Worm (Caenorhabditis elegans) whole organism, young adult: ENCODE measurements around the gene K08D8.5.

Experiments used
- F39B2.1 ChIP-seq: fragments of 200-800 bp; sonication (Bioruptor generic); IDR thresholded peaks from 2 replicates; pipeline ENCODE4 v1.3.6; 2022; ENCODE audit warnings: missing genetic modification reagents, missing genetic modification characterization, missing compliant biosample characterization
- Y53G8AR.9 ChIP-seq: fragments of 200-800 bp; sonication (Bioruptor generic); conservative IDR thresholded peaks from 2 replicates; pipeline ENCODE4 v1.3.6; 2022; ENCODE audit warnings: missing genetic modification reagents, missing genetic modification characterization, missing compliant biosample characterization
- ama-1 ChIP-seq, 3 experiments: fragments of 150-350 bp in 1 of 3; sonication (generic microtip) in 2 of 3; optimal IDR thresholded peaks; 2 replicates each; lab custom pipeline; 2014 to 2018; ENCODE audit warnings: missing biosample characterization in 2 of 3, missing genetic modification characterization in 2 of 3, missing genetic modification reagents in 2 of 3
- ceh-100 ChIP-seq: fragments of 200-800 bp; sonication (Bioruptor generic); IDR thresholded peaks from 2 replicates; pipeline ENCODE4 v1.3.6; 2022; ENCODE audit warnings: missing genetic modification reagents, missing genetic modification characterization, missing compliant biosample characterization
- dox-1 ChIP-seq: fragments of 200-800 bp; sonication (Bioruptor generic); IDR thresholded peaks from 2 replicates; pipeline ENCODE4 v1.3.6; 2022; ENCODE audit warnings: missing genetic modification reagents, missing genetic modification characterization, missing compliant biosample characterization
- ets-4 ChIP-seq: fragments of 200-800 bp; sonication (Bioruptor generic); optimal IDR thresholded peaks from 2 replicates; lab custom pipeline; 2018; ENCODE audit warnings: mild to moderate bottlenecking, missing genetic modification characterization, missing compliant biosample characterization
- madf-10 ChIP-seq: sonication (generic microtip); optimal IDR thresholded peaks from 2 replicates; lab custom pipeline; 2016; ENCODE audit warnings: mild to moderate bottlenecking, missing genetic modification characterization, missing compliant biosample characterization
- snpc-4 ChIP-seq, 5 experiments: fragments of 150-350 bp in 1 of 5; sonication (generic microtip) in 4 of 5; optimal IDR thresholded peaks; 2 replicates each; lab custom pipeline; 2014 to 2018; ENCODE audit warnings: missing genetic modification characterization in 5 of 5, missing biosample characterization in 3 of 5, antibody characterized with exemption in 2 of 5, mild to moderate bottlenecking in 2 of 5, missing compliant biosample characterization in 2 of 5, missing genotype in 2 of 5, moderate library complexity in 2 of 5, missing genetic modification reagents in 1 of 5
- tbx-9 ChIP-seq: sonication (generic microtip); optimal IDR thresholded peaks from 2 replicates; lab custom pipeline; 2016; ENCODE audit warnings: borderline replicate concordance, missing genetic modification characterization, inconsistent platforms, missing compliant biosample characterization
- ztf-6 ChIP-seq: fragments of 200-800 bp; sonication (Bioruptor generic); IDR thresholded peaks from 2 replicates; pipeline ENCODE4 v1.3.6; 2022; ENCODE audit warnings: missing genetic modification reagents, missing genetic modification characterization, missing compliant biosample characterization

DNA sequence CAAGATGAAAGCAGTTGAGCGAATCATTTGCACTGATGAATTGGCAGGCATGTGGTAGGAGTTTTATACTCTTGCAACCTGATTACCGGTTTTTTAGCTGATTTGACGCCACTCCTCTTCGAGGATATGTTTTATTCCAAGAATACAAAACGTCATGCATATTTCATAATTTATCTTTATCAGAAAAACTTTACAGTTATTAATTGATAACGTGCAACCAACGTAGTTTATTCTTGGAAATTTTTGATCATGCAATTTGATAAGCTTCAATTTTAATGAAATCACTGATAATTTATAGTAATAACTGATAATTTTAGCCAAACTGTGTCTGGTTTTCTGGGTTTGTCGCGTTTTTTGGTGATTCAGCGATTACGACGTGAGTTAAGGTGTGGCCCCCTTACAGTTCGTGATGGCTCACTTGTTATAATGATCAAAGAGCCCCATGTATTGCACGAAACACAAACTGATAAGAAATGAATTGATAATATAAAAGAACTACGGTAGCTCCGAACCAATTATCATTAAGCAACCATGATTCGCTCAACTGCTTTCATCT lies 24.4 kb upstream of the K08D8.5 start, which contains the start of the genes cld-1 and dod-21:
- TF ChIP-seq Y53G8AR.9, result no peak
- TF ChIP-seq ceh-100 (GFP tag; lab: Robert Waterston, UW), result no peak
- no peak for TF ChIP-seq snpc-4 (GFP tag; optimal IDR thresholded peaks at IDR 0.05; lab: Kevin White, UChicago)
- TF ChIP-seq snpc-4 (tag; optimal IDR thresholded peaks at IDR 0.05; lab: Kevin White, UChicago), result no peak
- TF ChIP-seq ztf-6 (GFP tag; lab: Robert Waterston, UW), result no peak
- no peak for TF ChIP-seq ets-4 (GFP tag; lab: Kevin White, UChicago)
- TF ChIP-seq tbx-9, result no peak
- TF ChIP-seq F39B2.1 (GFP tag; lab: Robert Waterston, UW), result no peak
- TF ChIP-seq ama-1 (optimal IDR thresholded peaks at IDR 0.05; lab: Kevin White, UChicago), result no peak
- no peak for TF ChIP-seq ama-1 (GFP tag; optimal IDR thresholded peaks at IDR 0.05; lab: Kevin White, UChicago)
- no peak for TF ChIP-seq dox-1
- no peak for TF ChIP-seq madf-10
